Fruit fly (Drosophila melanogaster) whole organism, adult: Measurements from ENCODE around the gene CG7650.

Experiments
- CG11617 ChIP-seq: fragments of 200-800 bp; sonication (Bioruptor generic); optimal IDR thresholded peaks from 2 replicates; lab custom pipeline; 2017; ENCODE audit warnings: mild to moderate bottlenecking, missing biosample characterization, missing genetic modification reagents, missing genetic modification characterization
- CG12768 ChIP-seq: fragments of 200-800 bp; sonication (Bioruptor generic); optimal IDR thresholded peaks from 2 replicates; lab custom pipeline; 2017; ENCODE audit warnings: missing biosample characterization, missing genetic modification characterization, mild to moderate bottlenecking, moderate library complexity, missing genetic modification reagents
- CG33017 ChIP-seq: fragments of 200-800 bp; sonication (Bioruptor generic); optimal IDR thresholded peaks from 2 replicates; lab custom pipeline; 2018; ENCODE audit warnings: missing biosample characterization, mild to moderate bottlenecking, missing genetic modification characterization, moderate library complexity
- CG7045 ChIP-seq: fragments of 200-800 bp; sonication (Bioruptor generic); optimal IDR thresholded peaks from 2 replicates; lab custom pipeline; 2017; ENCODE audit warnings: missing biosample characterization, mild to moderate bottlenecking, missing genetic modification characterization
- CG7101 ChIP-seq: fragments of 200-800 bp; sonication (Bioruptor generic); optimal IDR thresholded peaks from 2 replicates; lab custom pipeline; 2018; ENCODE audit warnings: missing biosample characterization, mild to moderate bottlenecking, missing genetic modification characterization, moderate library complexity
- Clk ChIP-seq: fragments of 200-800 bp; sonication (Bioruptor generic); optimal IDR thresholded peaks from 2 replicates; lab custom pipeline; 2017; ENCODE audit warnings: missing biosample characterization, missing genetic modification characterization
- Crg-1 ChIP-seq: fragments of 200-800 bp; sonication (Bioruptor generic); optimal IDR thresholded peaks from 2 replicates; lab custom pipeline; 2016; ENCODE audit warnings: missing biosample characterization, missing genetic modification characterization
- cic ChIP-seq: fragments of 200-800 bp; sonication (Bioruptor generic); optimal IDR thresholded peaks from 2 replicates; lab custom pipeline; 2017; ENCODE audit warnings: missing biosample characterization, mild to moderate bottlenecking, missing genetic modification characterization, moderate library complexity
- kay ChIP-seq: fragments of 200-800 bp; sonication (Bioruptor generic); peaks from one replicate; lab custom pipeline; 2016; ENCODE audit warnings: missing biosample characterization, missing genetic modification characterization, borderline replicate concordance
- pad ChIP-seq: fragments of 200-800 bp; sonication (Bioruptor generic); optimal IDR thresholded peaks from 3 replicates; lab custom pipeline; 2017; ENCODE audit warnings: missing biosample characterization, missing genetic modification characterization, mild to moderate bottlenecking, moderate library complexity, missing genetic modification reagents
- toe ChIP-seq: fragments of 200-800 bp; sonication (Bioruptor generic); optimal IDR thresholded peaks from 2 replicates; lab custom pipeline; 2016; ENCODE audit warnings: missing biosample characterization, missing genetic modification characterization

dm6 chr3L:15563058-15563850 lies 46.9 kb downstream of the CG7650 start, which contains the start of the genes CG7739 and SCCRO:
- TF ChIP-seq Crg-1 (GFP tag; lab: Kevin White, UChicago) (peak; percentile 3), Clk (GFP tag; lab: Kevin White, UChicago) (no peak), CG12768 (GFP tag; lab: Kevin White, UChicago) (no peak), CG7045 (GFP tag; lab: Kevin White, UChicago) (peak; percentile 39), kay (peak; percentile 94), cic (GFP tag; lab: Kevin White, UChicago) (no peak), CG7101 (tag; lab: Kevin White, UChicago) (peak; percentile 75), pad (GFP tag; lab: Kevin White, UChicago) (peak; percentile 6), toe (no peak), CG11617 (peak; percentile 46), CG33017 (tag; lab: Kevin White, UChicago) (peak; percentile 60)
